Fruit fly (Drosophila melanogaster) whole organism, embryonic: Measurements from ENCODE around the gene CG14253.

Experiments used
- C15 ChIP-seq: fragments of 200-800 bp; sonication (Bioruptor generic); IDR thresholded peaks from 3 replicates; pipeline ENCODE4 v1.3.6; 2022; ENCODE audit warnings: missing biosample characterization, missing genetic modification characterization
- CG10959 ChIP-seq: fragments of 200-800 bp; sonication (Bioruptor generic); IDR thresholded peaks from 2 replicates; pipeline ENCODE4 v1.3.6; 2022; ENCODE audit warnings: missing biosample characterization, missing genetic modification characterization
- CG11696 ChIP-seq: fragments of 200-800 bp; sonication (Bioruptor generic); IDR thresholded peaks from 2 replicates; pipeline ENCODE4 v1.3.6; 2022; ENCODE audit warnings: missing biosample characterization, missing genetic modification characterization
- CG12155 ChIP-seq: fragments of 200-800 bp; sonication (Bioruptor generic); optimal IDR thresholded peaks from 3 replicates; lab custom pipeline; 2016; ENCODE audit warnings: missing biosample characterization, missing genetic modification characterization
- CG13775 ChIP-seq: fragments of 200-800 bp; sonication (Bioruptor generic); optimal IDR thresholded peaks from 3 replicates; lab custom pipeline; 2017; ENCODE audit warnings: missing biosample characterization, mild to moderate bottlenecking, missing genetic modification characterization
- CG13894 ChIP-seq: fragments of 200-800 bp; sonication (Bioruptor generic); optimal IDR thresholded peaks from 3 replicates; lab custom pipeline; 2018; ENCODE audit warnings: missing biosample characterization, mild to moderate bottlenecking, missing genetic modification characterization, moderate library complexity
- CG15269 ChIP-seq: fragments of 200-800 bp; sonication (Bioruptor generic); optimal IDR thresholded peaks from 2 replicates; lab custom pipeline; 2018; ENCODE audit warnings: missing biosample characterization, mild to moderate bottlenecking, missing genetic modification characterization, moderate library complexity
- CG15514 ChIP-seq: fragments of 200-800 bp; sonication (Bioruptor generic); optimal IDR thresholded peaks from 3 replicates; lab custom pipeline; 2017; ENCODE audit warnings: missing biosample characterization, missing genetic modification characterization, mild to moderate bottlenecking, moderate library complexity, missing genetic modification reagents
- CG1603 ChIP-seq: fragments of 200-800 bp; sonication (Bioruptor generic); optimal IDR thresholded peaks from 2 replicates; lab custom pipeline; 2019; ENCODE audit warnings: missing biosample characterization, mild to moderate bottlenecking, missing genetic modification characterization, moderate library complexity
- CG17802 ChIP-seq: fragments of 200-800 bp; sonication (Bioruptor generic); optimal IDR thresholded peaks from 2 replicates; lab custom pipeline; 2018; ENCODE audit warnings: missing biosample characterization, mild to moderate bottlenecking, missing genetic modification characterization, moderate library complexity
- CG2129 ChIP-seq: fragments of 200-800 bp; sonication (Bioruptor generic); IDR thresholded peaks from 2 replicates; pipeline ENCODE4 v1.3.6; 2022; ENCODE audit warnings: missing biosample characterization, missing genetic modification characterization; ENCODE audit not compliant: partially characterized antibody
- CG2678 ChIP-seq: fragments of 200-800 bp; sonication (Bioruptor generic); optimal IDR thresholded peaks from 3 replicates; lab custom pipeline; 2019; ENCODE audit warnings: missing biosample characterization, mild to moderate bottlenecking, missing genetic modification characterization, moderate library complexity
- CG2712 ChIP-seq: fragments of 200-800 bp; optimal IDR thresholded peaks from 3 replicates; lab custom pipeline; 2019; ENCODE audit warnings: missing biosample characterization, mild to moderate bottlenecking, missing genetic modification characterization, moderate library complexity
- CG32532 ChIP-seq: fragments of 200-800 bp; sonication (Bioruptor generic); IDR thresholded peaks from 2 replicates; pipeline ENCODE4 v1.3.6; 2022; ENCODE audit warnings: missing biosample characterization, missing genetic modification characterization
- CG4617 ChIP-seq: fragments of 200-800 bp; sonication (Bioruptor generic); optimal IDR thresholded peaks from 3 replicates; lab custom pipeline; 2016; ENCODE audit warnings: missing biosample characterization, missing genetic modification characterization, borderline replicate concordance
- CG7928 ChIP-seq: fragments of 200-800 bp; sonication (Bioruptor generic); optimal IDR thresholded peaks from 2 replicates; lab custom pipeline; 2017; ENCODE audit warnings: missing biosample characterization, mild to moderate bottlenecking, missing genetic modification characterization
- CG8281 ChIP-seq: fragments of 200-800 bp; sonication (Bioruptor generic); optimal IDR thresholded peaks from 2 replicates; lab custom pipeline; 2018; ENCODE audit warnings: missing biosample characterization, mild to moderate bottlenecking, missing genetic modification characterization, moderate library complexity
- CG8924 ChIP-seq: fragments of 200-800 bp; optimal IDR thresholded peaks from 3 replicates; lab custom pipeline; 2019; ENCODE audit warnings: missing biosample characterization, mild to moderate bottlenecking, missing genetic modification characterization, moderate library complexity
- CG9727 ChIP-seq: fragments of 200-800 bp; sonication (Bioruptor generic); optimal IDR thresholded peaks from 3 replicates; lab custom pipeline; 2017; ENCODE audit warnings: missing biosample characterization, mild to moderate bottlenecking, missing genetic modification characterization
- CG9876 ChIP-seq: fragments of 200-800 bp; sonication (Bioruptor generic); optimal IDR thresholded peaks from 2 replicates; lab custom pipeline; 2016; ENCODE audit warnings: missing biosample characterization, missing genetic modification characterization
- Doc2 ChIP-seq: fragments of 200-800 bp; sonication (Bioruptor generic); IDR thresholded peaks from 2 replicates; pipeline ENCODE4 v1.3.6; 2022; ENCODE audit warnings: missing biosample characterization, missing genetic modification characterization
- Gug ChIP-seq: fragments of 200-800 bp; sonication (Bioruptor generic); IDR thresholded peaks from 4 replicates; pipeline ENCODE4 v1.3.6; 2022; ENCODE audit warnings: missing biosample characterization, missing genetic modification characterization
- Hr3 ChIP-seq: fragments of 200-800 bp; sonication (Bioruptor generic); optimal IDR thresholded peaks from 3 replicates; lab custom pipeline; 2016; ENCODE audit warnings: missing biosample characterization, missing genetic modification characterization
- Hsf ChIP-seq: fragments of 200-800 bp; sonication (Bioruptor generic); optimal IDR thresholded peaks from 3 replicates; lab custom pipeline; 2016; ENCODE audit warnings: missing biosample characterization, missing genetic modification characterization
- Kr ChIP-seq: fragments of 200-800 bp; sonication (Bioruptor generic); optimal IDR thresholded peaks from 2 replicates; lab custom pipeline; 2017; ENCODE audit warnings: missing biosample characterization, mild to moderate bottlenecking, missing genetic modification characterization
- MTF-1 ChIP-seq: fragments of 200-800 bp; sonication (Bioruptor generic); optimal IDR thresholded peaks from 2 replicates; lab custom pipeline; 2018; ENCODE audit warnings: missing biosample characterization, mild to moderate bottlenecking, missing genetic modification characterization, borderline replicate concordance
- Meics ChIP-seq: fragments of 200-800 bp; sonication (Bioruptor generic); optimal IDR thresholded peaks from 2 replicates; lab custom pipeline; 2017; ENCODE audit warnings: missing biosample characterization, mild to moderate bottlenecking, missing genetic modification characterization
- Ravus ChIP-seq: fragments of 200-800 bp; sonication (Bioruptor generic); IDR thresholded peaks from 2 replicates; pipeline ENCODE4 v1.3.6; 2022; ENCODE audit warnings: missing biosample characterization, missing genetic modification characterization
- Side ChIP-seq: fragments of 200-800 bp; sonication (Bioruptor generic); optimal IDR thresholded peaks from 2 replicates; lab custom pipeline; 2016; ENCODE audit warnings: missing biosample characterization, missing genetic modification characterization
- Spps ChIP-seq: fragments of 200-800 bp; sonication (Bioruptor generic); optimal IDR thresholded peaks from 2 replicates; lab custom pipeline; 2018; ENCODE audit warnings: missing biosample characterization, mild to moderate bottlenecking, missing genetic modification characterization
- TFAM ChIP-seq: fragments of 200-800 bp; sonication (Bioruptor generic); optimal IDR thresholded peaks from 2 replicates; lab custom pipeline; 2017; ENCODE audit warnings: missing biosample characterization, missing genetic modification characterization, inconsistent platforms
- Xrp1 ChIP-seq: fragments of 200-800 bp; sonication (Bioruptor generic); IDR thresholded peaks from 2 replicates; pipeline ENCODE4 v1.3.6; 2022; ENCODE audit warnings: missing biosample characterization, missing genetic modification characterization
- al ChIP-seq: fragments of 200-800 bp; sonication (Bioruptor generic); IDR thresholded peaks from 2 replicates; pipeline ENCODE4 v1.3.6; 2022; ENCODE audit warnings: missing biosample characterization, missing genetic modification characterization
- bigmax ChIP-seq: fragments of 200-800 bp; sonication (Bioruptor generic); optimal IDR thresholded peaks from 2 replicates; lab custom pipeline; 2018; ENCODE audit warnings: missing biosample characterization, mild to moderate bottlenecking, missing genetic modification characterization
- dati ChIP-seq: fragments of 200-800 bp; sonication (Bioruptor generic); IDR thresholded peaks from 2 replicates; pipeline ENCODE4 v1.3.6; 2022; ENCODE audit warnings: missing biosample characterization, missing genetic modification characterization
- dpn ChIP-seq, 2 experiments: fragments of 200-800 bp; sonication (Bioruptor generic); optimal IDR thresholded peaks; 3 replicates each; lab custom pipeline; 2016; ENCODE audit warnings: missing biosample characterization in 2 of 2, missing genetic modification characterization in 2 of 2
- eyg ChIP-seq: fragments of 200-800 bp; sonication (Bioruptor generic); optimal IDR thresholded peaks from 3 replicates; lab custom pipeline; 2016; ENCODE audit warnings: missing biosample characterization, missing genetic modification characterization
- fu2 ChIP-seq: fragments of 200-800 bp; sonication (Bioruptor generic); optimal IDR thresholded peaks from 2 replicates; lab custom pipeline; 2016; ENCODE audit warnings: missing biosample characterization, missing genetic modification characterization
- jigr1 ChIP-seq: fragments of 200-800 bp; sonication (Bioruptor generic); IDR thresholded peaks from 3 replicates; pipeline ENCODE4 v1.3.6; 2022; ENCODE audit warnings: missing biosample characterization, missing genetic modification characterization
- kay ChIP-seq: fragments of 200-800 bp; sonication (Bioruptor generic); optimal IDR thresholded peaks from 2 replicates; lab custom pipeline; 2016; ENCODE audit warnings: missing biosample characterization, missing genetic modification characterization
- klu ChIP-seq: fragments of 200-800 bp; sonication (Bioruptor generic); IDR thresholded peaks from 2 replicates; pipeline ENCODE4 v1.3.6; 2022; ENCODE audit warnings: missing biosample characterization, missing genetic modification characterization
- lab ChIP-seq: fragments of 200-800 bp; sonication (Bioruptor generic); optimal IDR thresholded peaks from 3 replicates; lab custom pipeline; 2017; ENCODE audit warnings: missing biosample characterization, missing genetic modification characterization, mild to moderate bottlenecking, moderate library complexity, missing genetic modification reagents
- lilli ChIP-seq: fragments of 200-800 bp; sonication (Bioruptor generic); optimal IDR thresholded peaks from 3 replicates; lab custom pipeline; 2016; ENCODE audit warnings: missing biosample characterization, missing genetic modification characterization
- mld ChIP-seq: fragments of 200-800 bp; sonication (Bioruptor generic); IDR thresholded peaks from 3 replicates; pipeline ENCODE4 v1.3.6; 2022; ENCODE audit warnings: missing biosample characterization, missing genetic modification characterization; ENCODE audit not compliant: partially characterized antibody
- otp ChIP-seq: fragments of 200-800 bp; sonication (Bioruptor generic); IDR thresholded peaks from 3 replicates; pipeline ENCODE4, ENCODE4 v1.3.6; 2022; ENCODE audit warnings: missing biosample characterization, missing genetic modification characterization
- sens ChIP-seq: fragments of 200-800 bp; sonication (Bioruptor generic); peaks from one replicate; lab custom pipeline; 2016; ENCODE audit warnings: missing biosample characterization, missing genetic modification characterization
- trem ChIP-seq: fragments of 200-800 bp; optimal IDR thresholded peaks from 3 replicates; lab custom pipeline; 2019; ENCODE audit warnings: missing biosample characterization, mild to moderate bottlenecking, missing genetic modification characterization, moderate library complexity
- vnd ChIP-seq: fragments of 200-800 bp; sonication (Bioruptor generic); IDR thresholded peaks from 3 replicates; pipeline ENCODE4 v1.3.6; 2022; ENCODE audit warnings: missing biosample characterization, missing genetic modification characterization; ENCODE audit not compliant: partially characterized antibody
- vvl ChIP-seq: fragments of 200-800 bp; sonication (Bioruptor generic); IDR thresholded peaks from 2 replicates; pipeline ENCODE4 v1.3.6; 2022; ENCODE audit warnings: missing biosample characterization, missing genetic modification characterization
- yki ChIP-seq: fragments of >200 bp; optimal IDR thresholded peaks from 3 replicates; lab custom pipeline; 2018
- zen ChIP-seq: fragments of 200-800 bp; sonication (Bioruptor generic); optimal IDR thresholded peaks from 3 replicates; lab custom pipeline; 2018; ENCODE audit warnings: missing biosample characterization, mild to moderate bottlenecking, missing genetic modification characterization, moderate library complexity

The CG14253 gene

dm6 chr3R:26963747-26964174 lies 14.6 kb upstream of the CG14253 start:
- TF ChIP-seq Side (no peak), CG32532 (GFP tag; lab: Robert Waterston, UW) (peak; percentile 75), CG9876 (GFP tag; lab: Kevin White, UChicago) (peak; percentile 61), dpn (GFP tag; optimal IDR thresholded peaks at IDR 0.05; lab: Kevin White, UChicago) (peak; percentile 29 to 63), yki (no peak), CG2129 (GFP tag; lab: Robert Waterston, UW) (no peak), al (no peak), klu (GFP tag; lab: Robert Waterston, UW) (peak; percentile 38; the same call in 1 of the 2 replicates), CG4617 (GFP tag; lab: Kevin White, UChicago) (no peak), vvl (peak; percentile 72), kay (GFP tag; lab: Kevin White, UChicago) (no peak), CG7928 (GFP tag; lab: Kevin White, UChicago) (no peak), bigmax (GFP tag; lab: Kevin White, UChicago) (no peak), Xrp1 (GFP tag; lab: Robert Waterston, UW) (peak; percentile 82), CG13775 (GFP tag; lab: Kevin White, UChicago) (peak; percentile 49), eyg (GFP tag; lab: Kevin White, UChicago) (no peak), CG1603 (tag; lab: Kevin White, UChicago) (peak; percentile 65), CG17802 (tag; lab: Kevin White, UChicago) (peak; percentile 47), zen (tag; lab: Kevin White, UChicago) (peak; percentile 87), CG8924 (tag; lab: Kevin White, UChicago) (peak; percentile 79), TFAM (peak; percentile 24), CG15514 (GFP tag; lab: Kevin White, UChicago) (peak; percentile 68), Spps (tag; lab: Kevin White, UChicago) (peak; percentile 73), CG13894 (tag; lab: Kevin White, UChicago) (peak; percentile 19), lilli (peak; percentile 55), CG12155 (peak; percentile 15), vnd (GFP tag; lab: Robert Waterston, UW) (no peak), CG9727 (GFP tag; lab: Kevin White, UChicago) (peak; percentile 90), fu2 (GFP tag; lab: Kevin White, UChicago) (peak; percentile 32), Meics (GFP tag; lab: Kevin White, UChicago) (peak; percentile 31), jigr1 (GFP tag; lab: Robert Waterston, UW) (no peak), CG11696 (GFP tag; lab: Robert Waterston, UW) (peak; percentile 93), CG10959 (peak; percentile 58; the same call in 1 of the 2 replicates), Gug (GFP tag; lab: Robert Waterston, UW) (0 out of 4 replicates have a peak, but pooled peaks have one; percentile 41), CG2712 (peak; percentile 70), MTF-1 (GFP tag; lab: Kevin White, UChicago) (peak; percentile 75), C15 (peak; percentile 6; the same call in 1 of the 3 replicates), sens (GFP tag; lab: Kevin White, UChicago) (peak; percentile 78), Kr (GFP tag; lab: Kevin White, UChicago) (no peak), lab (peak; percentile 90), CG2678 (tag; lab: Kevin White, UChicago) (peak; percentile 49), Doc2 (GFP tag; lab: Robert Waterston, UW) (no peak), CG8281 (tag; lab: Kevin White, UChicago) (no peak), dati (GFP tag; lab: Robert Waterston, UW) (no peak; the same call in 1 of the 2 replicates), otp (GFP tag; lab: Robert Waterston, UW) (no peak), Hr3 (no peak), CG15269 (tag; lab: Kevin White, UChicago) (peak; percentile 34), trem (tag; lab: Kevin White, UChicago) (peak; percentile 72), mld (GFP tag; lab: Robert Waterston, UW) (no peak; the same call in 2 of the 3 replicates), Hsf (peak; percentile 21), Ravus (GFP tag; lab: Robert Waterston, UW) (no peak)
